Worm (Caenorhabditis elegans) whole organism, mixed stage, embryonic: ENCODE data around the gene srh-136.

Source experiments
- ceh-39 ChIP-seq: fragments of 150-350 bp; optimal IDR thresholded peaks from 2 replicates; lab custom pipeline; 2014; ENCODE audit warnings: missing biosample characterization, missing genetic modification characterization
- lsy-2 ChIP-seq: fragments of 150-350 bp; optimal IDR thresholded peaks from 2 replicates; lab custom pipeline; 2014; ENCODE audit warnings: missing biosample characterization, missing genetic modification characterization
- mab-5 ChIP-seq: fragments of 150-350 bp; optimal IDR thresholded peaks from 2 replicates; lab custom pipeline; 2014; ENCODE audit warnings: missing biosample characterization, missing genetic modification characterization
- mep-1 ChIP-seq: fragments of 150-350 bp; optimal IDR thresholded peaks from 2 replicates; lab custom pipeline; 2017; ENCODE audit warnings: missing biosample characterization, missing genetic modification reagents, missing genetic modification characterization, inconsistent platforms
- nhr-2 ChIP-seq: fragments of 150-350 bp; optimal IDR thresholded peaks from 2 replicates; lab custom pipeline; 2014; ENCODE audit warnings: missing biosample characterization, missing genetic modification characterization
- pha-4 ChIP-seq: fragments of 150-350 bp; optimal IDR thresholded peaks from 2 replicates; lab custom pipeline; 2018; ENCODE audit warnings: missing biosample characterization, missing genetic modification reagents, missing genetic modification characterization
- sptf-1 ChIP-seq: sonication (generic microtip); optimal IDR thresholded peaks from 2 replicates; lab custom pipeline; 2017; ENCODE audit warnings: mild to moderate bottlenecking, missing genetic modification characterization, moderate library complexity, missing compliant biosample characterization

ce11 chrV:16497504-16497903 is at the start of gene srh-136:
- TF ChIP-seq mep-1, result no peak
- TF ChIP-seq nhr-2 (tag; lab: Kevin White, UChicago), result no peak
- TF ChIP-seq ceh-39 (tag; lab: Kevin White, UChicago), result no peak
- TF ChIP-seq mab-5 (tag; lab: Kevin White, UChicago), result no peak
- no peak for TF ChIP-seq lsy-2 (tag; lab: Kevin White, UChicago)
- no peak for TF ChIP-seq pha-4 (tag; lab: Kevin White, UChicago)
- no peak for TF ChIP-seq sptf-1 (tag; lab: Kevin White, UChicago)
